Worm (Caenorhabditis elegans): ENCODE data around the gene ent-1.

The ent-1 gene

ce11 chrIV:11700100-11700499, 44.8 kb upstream of the ent-1 start:
- TF ChIP-seq unc-62 (GFP tag; optimal IDR thresholded peaks at IDR 0.05 in 1 of 2): peak in 1 of 2 experiments; percentile 16
- TF ChIP-seq unc-62 (tag; optimal IDR thresholded peaks at IDR 0.05): no peak
- TF ChIP-seq mxl-3 (GFP tag; optimal IDR thresholded peaks at IDR 0.05): peak; percentile 58
- TF ChIP-seq nhr-28 (tag; optimal IDR thresholded peaks at IDR 0.05): peak; percentile 4
- peak; percentile 20 for TF ChIP-seq hlh-30 (tag; optimal IDR thresholded peaks at IDR 0.05; ENCODE audit: insufficient read depth)
- no peak for TF ChIP-seq attf-4 (tag; optimal IDR thresholded peaks at IDR 0.05)
- no peak for TF ChIP-seq nhr-77 (tag; optimal IDR thresholded peaks at IDR 0.05)

- TF ChIP-seq nhr-10 (tag; optimal IDR thresholded peaks at IDR 0.05) (no peak), unc-62 (GFP tag; optimal IDR thresholded peaks at IDR 0.05 in 1 of 2) (peak in 1 of 2 experiments; percentile 95), unc-62 (tag; optimal IDR thresholded peaks at IDR 0.05) (no peak)
Observed at ce11 chrIV:11697514-11697913, 42.2 kb upstream of the ent-1 start.

ce11 chrIV:11695634-11696033, 40.4 kb upstream of the ent-1 start:
- peak; percentile 60; the same call in 1 of the 2 replicates for TF ChIP-seq snpc-1.2 (GFP tag; IDR thresholded peaks at IDR 0.05)
- TF ChIP-seq aha-1 (tag): peak; percentile 28
- no peak for TF ChIP-seq nhr-41 (GFP tag; IDR thresholded peaks at IDR 0.05)
- TF ChIP-seq unc-62 (GFP tag; optimal IDR thresholded peaks at IDR 0.05 in 1 of 2): no peak
- no peak for TF ChIP-seq unc-62 (tag; optimal IDR thresholded peaks at IDR 0.05)
- TF ChIP-seq dve-1 (tag; optimal IDR thresholded peaks at IDR 0.05; ENCODE audit: insufficient read depth): no peak
- no peak for TF ChIP-seq ama-1 (optimal IDR thresholded peaks at IDR 0.05)
- TF ChIP-seq lin-1 (GFP tag; IDR thresholded peaks at IDR 0.05): no peak
- TF ChIP-seq F49E8.2 (tag; optimal IDR thresholded peaks at IDR 0.05; ENCODE audit: borderline replicate concordance): peak; percentile 88
- peak; percentile 60 for TF ChIP-seq unc-130 (GFP tag; optimal IDR thresholded peaks at IDR 0.05)
- TF ChIP-seq Y75B8A.6 (GFP tag; IDR thresholded peaks at IDR 0.05): no peak
- TF ChIP-seq mdl-1 (tag; optimal IDR thresholded peaks at IDR 0.05): no peak
- peak; percentile 31; the same call in 1 of the 2 replicates for TF ChIP-seq lin-38 (GFP tag; IDR thresholded peaks at IDR 0.05)
- TF ChIP-seq pha-4 (GFP tag; IDR thresholded peaks at IDR 0.05): no peak
- no peak for TF ChIP-seq pha-4 (tag; optimal IDR thresholded peaks at IDR 0.05)
- 0 out of 2 replicates have a peak, but pooled peaks have one; percentile 50 for TF ChIP-seq Y48G9A.11 (GFP tag; IDR thresholded peaks at IDR 0.05)

DNA sequence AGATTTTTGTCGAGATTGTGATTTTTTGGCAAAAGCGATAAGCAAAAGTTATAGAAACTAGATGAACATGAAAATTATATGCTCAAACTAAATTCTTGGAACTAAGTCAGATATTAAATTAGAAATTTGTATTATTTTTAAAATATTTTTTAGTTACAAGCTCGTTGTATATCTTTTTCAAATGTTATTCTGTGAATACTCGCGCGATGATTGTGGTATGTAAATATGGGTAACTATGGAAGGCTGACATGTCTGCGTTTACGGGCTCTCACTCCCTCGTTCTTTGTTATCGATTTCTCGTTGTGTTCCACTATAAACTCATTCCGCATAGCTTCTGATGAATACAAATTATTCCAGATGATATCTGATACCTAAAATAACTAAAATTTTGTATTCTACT, 38.9 kb upstream of the ent-1 start, which contains the start of gene ZK792.7:
Gene ZK792.7 (plus strand): TSS at position 301 of the 400 bp plus-strand sequence.
- TF ChIP-seq fos-1 (tag; optimal IDR thresholded peaks at IDR 0.05) (no peak), nhr-42 (GFP tag; IDR thresholded peaks at IDR 0.05) (no peak), attf-4 (tag; optimal IDR thresholded peaks at IDR 0.05) (no peak), snpc-4 (tag; optimal IDR thresholded peaks at IDR 0.05) (no peak), hmg-1.1 (GFP tag; IDR thresholded peaks at IDR 0.05) (no peak), lin-13 (GFP tag; optimal IDR thresholded peaks at IDR 0.05) (no peak), tra-1 (GFP tag; IDR thresholded peaks at IDR 0.05) (no peak), daf-19 (GFP tag; conservative IDR thresholded peaks at IDR 0.05) (no peak), nhr-28 (tag; optimal IDR thresholded peaks at IDR 0.05) (no peak), lin-39 (tag; optimal IDR thresholded peaks at IDR 0.05) (no peak)

DNA sequence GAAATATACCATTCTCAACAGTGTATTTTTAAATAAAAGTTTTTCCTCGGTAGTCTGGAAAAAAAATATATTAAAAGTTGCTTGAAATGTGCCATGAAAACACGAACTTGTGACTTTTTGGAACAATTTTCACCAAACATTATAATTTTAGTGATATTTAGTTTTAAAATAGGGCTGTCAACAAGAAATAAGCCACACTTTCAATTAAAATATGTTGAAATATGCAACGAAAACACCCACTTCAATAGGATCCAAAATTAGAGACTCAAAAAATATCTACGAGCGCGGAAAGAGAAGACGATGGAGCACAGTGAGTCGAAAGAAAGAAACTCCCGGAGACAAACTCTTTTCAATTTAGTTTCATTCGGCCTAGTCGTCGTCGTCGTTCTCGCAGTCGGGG, 38.2 kb upstream of the ent-1 start, which contains the start of gene ZK792.12:
Gene ZK792.12 (plus strand): TSS at position 301 of the 400 bp plus-strand sequence.
- TF ChIP-seq T20F7.1 (GFP tag; optimal IDR thresholded peaks at IDR 0.05) (no peak), mdt-29 (GFP tag; IDR thresholded peaks at IDR 0.05) (no peak), hlh-30 (tag; optimal IDR thresholded peaks at IDR 0.05; ENCODE audit: insufficient read depth) (no peak), lir-3 (tag; optimal IDR thresholded peaks at IDR 0.05) (no peak), nhr-102 (tag; optimal IDR thresholded peaks at IDR 0.05) (no peak), Y5F2A.4 (GFP tag; optimal IDR thresholded peaks at IDR 0.05) (no peak)

All from whole organism, L4 larva.